Worm (Caenorhabditis elegans) whole organism, late embryonic: ENCODE data around the gene pix-1.

Experiments used
- C08G9.2 ChIP-seq: sonication (generic microtip); optimal IDR thresholded peaks from 2 replicates; lab custom pipeline; 2016; ENCODE audit warnings: mild to moderate bottlenecking, missing genetic modification characterization, moderate library complexity, missing compliant biosample characterization
- F13H6.1 ChIP-seq: sonication (generic microtip); optimal IDR thresholded peaks from 2 replicates; lab custom pipeline; 2016; ENCODE audit warnings: missing genetic modification characterization, missing compliant biosample characterization
- K09A11.1 ChIP-seq: sonication (generic microtip); optimal IDR thresholded peaks from 2 replicates; lab custom pipeline; 2017; ENCODE audit warnings: antibody characterized with exemption, mild to moderate bottlenecking, missing genetic modification characterization, missing compliant biosample characterization; ENCODE audit not compliant: insufficient read depth
- T23F11.4 ChIP-seq: fragments of 200-800 bp; sonication (Bioruptor generic); optimal IDR thresholded peaks from 2 replicates; lab custom pipeline; 2018; ENCODE audit warnings: mild to moderate bottlenecking, missing genetic modification characterization, missing compliant biosample characterization
- ceh-14 ChIP-seq: sonication (generic microtip); optimal IDR thresholded peaks from 2 replicates; lab custom pipeline; 2016; ENCODE audit warnings: missing genotype, missing genetic modification characterization, missing compliant biosample characterization
- ceh-18 ChIP-seq: sonication (generic microtip); optimal IDR thresholded peaks from 2 replicates; lab custom pipeline; 2016; ENCODE audit warnings: missing genetic modification characterization, missing compliant biosample characterization
- ceh-2 ChIP-seq: sonication (generic microtip); optimal IDR thresholded peaks from 2 replicates; lab custom pipeline; 2016; ENCODE audit warnings: missing genotype, missing genetic modification characterization, missing compliant biosample characterization
- ceh-22 ChIP-seq: sonication (generic microtip); optimal IDR thresholded peaks from 2 replicates; lab custom pipeline; 2017; ENCODE audit warnings: missing biosample characterization, missing genetic modification characterization
- ceh-24 ChIP-seq: sonication (generic microtip); optimal IDR thresholded peaks from 2 replicates; lab custom pipeline; 2016; ENCODE audit warnings: mild to moderate bottlenecking, missing genetic modification characterization, missing compliant biosample characterization
- ceh-30 ChIP-seq: fragments of 150-350 bp; optimal IDR thresholded peaks from 2 replicates; lab custom pipeline; 2014; ENCODE audit warnings: missing biosample characterization, missing genetic modification characterization
- ceh-34 ChIP-seq: sonication (generic microtip); optimal IDR thresholded peaks from 2 replicates; lab custom pipeline; 2016; ENCODE audit warnings: mild to moderate bottlenecking, missing genetic modification characterization, missing compliant biosample characterization
- ceh-45 ChIP-seq: fragments of 200-800 bp; sonication (Bioruptor generic); IDR thresholded peaks from 2 replicates; pipeline ENCODE4 v1.3.6; 2022; ENCODE audit warnings: missing genetic modification reagents, missing genetic modification characterization, missing compliant biosample characterization
- che-1 ChIP-seq: sonication (generic microtip); optimal IDR thresholded peaks from 2 replicates; lab custom pipeline; 2016; ENCODE audit warnings: mild to moderate bottlenecking, missing genetic modification characterization, missing compliant biosample characterization
- dmd-4 ChIP-seq: sonication (generic microtip); optimal IDR thresholded peaks from 2 replicates; lab custom pipeline; 2016; ENCODE audit warnings: borderline replicate concordance, missing genetic modification characterization, missing compliant biosample characterization
- elt-4 ChIP-seq: sonication (generic microtip); optimal IDR thresholded peaks from 2 replicates; lab custom pipeline; 2016; ENCODE audit warnings: missing genetic modification characterization, missing compliant biosample characterization
- ets-4 ChIP-seq: sonication (generic microtip); optimal IDR thresholded peaks from 2 replicates; lab custom pipeline; 2016; ENCODE audit warnings: missing genetic modification characterization, missing compliant biosample characterization
- fax-1 ChIP-seq: sonication (generic microtip); optimal IDR thresholded peaks from 2 replicates; lab custom pipeline; 2016; ENCODE audit warnings: missing genotype, missing genetic modification characterization, missing compliant biosample characterization
- gmeb-2 ChIP-seq: sonication (generic microtip); optimal IDR thresholded peaks from 2 replicates; lab custom pipeline; 2016; ENCODE audit warnings: missing genetic modification characterization, inconsistent platforms, missing compliant biosample characterization
- hlh-13 ChIP-seq: fragments of 200-800 bp; sonication (Bioruptor generic); optimal IDR thresholded peaks from 2 replicates; lab custom pipeline; 2018; ENCODE audit warnings: mild to moderate bottlenecking, missing genetic modification characterization, missing compliant biosample characterization
- hlh-30 ChIP-seq: sonication (generic microtip); optimal IDR thresholded peaks from 2 replicates; lab custom pipeline; 2017; ENCODE audit warnings: antibody characterized with exemption, missing genetic modification characterization, missing compliant biosample characterization; ENCODE audit not compliant: insufficient read depth
- hlh-8 ChIP-seq: sonication (generic microtip); optimal IDR thresholded peaks from 2 replicates; lab custom pipeline; 2016; ENCODE audit warnings: missing genotype, missing genetic modification characterization, missing compliant biosample characterization
- lim-6 ChIP-seq: sonication (generic microtip); optimal IDR thresholded peaks from 2 replicates; lab custom pipeline; 2016; ENCODE audit warnings: missing genetic modification characterization, missing compliant biosample characterization
- madf-2 ChIP-seq: sonication (generic microtip); optimal IDR thresholded peaks from 2 replicates; lab custom pipeline; 2017; ENCODE audit warnings: missing genetic modification characterization, missing compliant biosample characterization
- mec-3 ChIP-seq: sonication (generic microtip); optimal IDR thresholded peaks from 2 replicates; lab custom pipeline; 2016; ENCODE audit warnings: borderline replicate concordance, missing genetic modification characterization, missing compliant biosample characterization
- nfya-1 ChIP-seq: sonication (generic microtip); optimal IDR thresholded peaks from 2 replicates; lab custom pipeline; 2017; ENCODE audit warnings: missing genetic modification characterization, mild to moderate bottlenecking, missing compliant biosample characterization, antibody characterized with exemption, moderate library complexity
- pat-9 ChIP-seq: fragments of 200-800 bp; sonication (Bioruptor generic); optimal IDR thresholded peaks from 2 replicates; lab custom pipeline; 2018; ENCODE audit warnings: mild to moderate bottlenecking, missing genetic modification characterization, moderate library complexity, missing compliant biosample characterization
- pha-4 ChIP-seq: fragments of 150-350 bp; optimal IDR thresholded peaks from 2 replicates; lab custom pipeline; 2018; ENCODE audit warnings: missing biosample characterization, missing genetic modification reagents, missing genetic modification characterization
- ref-2 ChIP-seq: sonication (generic microtip); optimal IDR thresholded peaks from 2 replicates; lab custom pipeline; 2016; ENCODE audit warnings: missing genetic modification characterization, missing compliant biosample characterization
- sdc-2 ChIP-seq: sonication (generic microtip); optimal IDR thresholded peaks from 2 replicates; lab custom pipeline; 2016; ENCODE audit warnings: missing genotype, missing genetic modification characterization, missing compliant biosample characterization
- sox-2 ChIP-seq: fragments of 200-800 bp; sonication (Bioruptor generic); IDR thresholded peaks from 2 replicates; pipeline ENCODE4 v1.3.6; 2022; ENCODE audit warnings: missing genetic modification reagents, missing genetic modification characterization, missing compliant biosample characterization
- sox-4 ChIP-seq: sonication (generic microtip); optimal IDR thresholded peaks from 2 replicates; lab custom pipeline; 2017; ENCODE audit warnings: mild to moderate bottlenecking, missing genetic modification characterization, inconsistent platforms, missing compliant biosample characterization
- syd-9 ChIP-seq: sonication (generic microtip); optimal IDR thresholded peaks from 2 replicates; lab custom pipeline; 2016; ENCODE audit warnings: mild to moderate bottlenecking, missing genetic modification characterization, moderate library complexity, missing compliant biosample characterization
- tbx-7 ChIP-seq: sonication (generic microtip); optimal IDR thresholded peaks from 2 replicates; lab custom pipeline; 2016; ENCODE audit warnings: missing genotype, missing genetic modification characterization, missing compliant biosample characterization
- unc-3 ChIP-seq, 2 experiments: fragments of 200-800 bp in 1 of 2; sonication (Bioruptor generic) in 1 of 2; sonication (generic microtip) in 1 of 2; conservative IDR thresholded peaks in 1 of 2; optimal IDR thresholded peaks in 1 of 2; 2 replicates each; pipeline versions ENCODE4 v1.3.6 to Lab custom; 2016 to 2022; ENCODE audit warnings: missing compliant biosample characterization in 2 of 2, missing genetic modification characterization in 2 of 2, missing genetic modification reagents in 1 of 2
- unc-55 ChIP-seq: sonication (generic microtip); optimal IDR thresholded peaks from 2 replicates; lab custom pipeline; 2017; ENCODE audit warnings: missing biosample characterization, missing genetic modification reagents, missing genetic modification characterization
- unc-86 ChIP-seq: sonication (generic microtip); optimal IDR thresholded peaks from 2 replicates; lab custom pipeline; 2016; ENCODE audit warnings: missing genetic modification characterization, missing compliant biosample characterization
- zip-5 ChIP-seq: sonication (generic microtip); optimal IDR thresholded peaks from 2 replicates; lab custom pipeline; 2016; ENCODE audit warnings: missing genetic modification characterization, missing compliant biosample characterization

The pix-1 gene

ce11 chrX:13726285-13726684 lies 808 bp upstream of the pix-1 start:
- TF ChIP-seq fax-1 (no peak), ceh-22 (tag; lab: Kevin White, UChicago) (no peak), ets-4 (no peak), ceh-45 (no peak), dmd-4 (tag; lab: Kevin White, UChicago) (no peak), ceh-24 (tag; lab: Kevin White, UChicago) (no peak), ref-2 (tag; lab: Kevin White, UChicago) (no peak), ceh-34 (tag; lab: Kevin White, UChicago) (no peak), C08G9.2 (tag; lab: Kevin White, UChicago) (no peak), F13H6.1 (tag; lab: Kevin White, UChicago) (no peak), ceh-30 (tag; lab: Kevin White, UChicago) (no peak), pha-4 (tag; lab: Kevin White, UChicago) (no peak), unc-86 (tag; lab: Kevin White, UChicago) (no peak), pat-9 (tag; lab: Kevin White, UChicago) (no peak), K09A11.1 (no peak), nfya-1 (tag; lab: Kevin White, UChicago) (no peak), madf-2 (tag; lab: Kevin White, UChicago) (no peak), hlh-13 (no peak), sdc-2 (no peak)

ce11 chrX:13728991-13729390 lies 1.9 kb downstream of the pix-1 start:
- TF ChIP-seq T23F11.4 (GFP tag; lab: Kevin White, UChicago) (no peak), ceh-24 (tag; lab: Kevin White, UChicago) (no peak), syd-9 (tag; lab: Kevin White, UChicago) (no peak), mec-3 (tag; lab: Kevin White, UChicago) (no peak), lim-6 (tag; lab: Kevin White, UChicago) (no peak), hlh-8 (tag; lab: Kevin White, UChicago) (no peak), hlh-30 (tag; lab: Kevin White, UChicago) (no peak), K09A11.1 (no peak), ceh-30 (tag; lab: Kevin White, UChicago) (no peak), fax-1 (no peak), nfya-1 (tag; lab: Kevin White, UChicago) (no peak), ceh-2 (no peak), unc-55 (no peak), elt-4 (tag; lab: Kevin White, UChicago) (no peak), zip-5 (tag; lab: Kevin White, UChicago) (no peak), che-1 (tag; lab: Kevin White, UChicago) (no peak)

ce11 chrX:13729724-13730123 lies 2.6 kb downstream of the pix-1 start:
- no peak for TF ChIP-seq sox-2 (GFP tag; lab: Robert Waterston, UW)
- TF ChIP-seq unc-86 (tag; lab: Kevin White, UChicago) = no peak
- no peak for TF ChIP-seq nfya-1 (tag; lab: Kevin White, UChicago)
- TF ChIP-seq tbx-7 (tag; lab: Kevin White, UChicago) = no peak
- TF ChIP-seq, all 69 proteins: peak for 0

DNA sequence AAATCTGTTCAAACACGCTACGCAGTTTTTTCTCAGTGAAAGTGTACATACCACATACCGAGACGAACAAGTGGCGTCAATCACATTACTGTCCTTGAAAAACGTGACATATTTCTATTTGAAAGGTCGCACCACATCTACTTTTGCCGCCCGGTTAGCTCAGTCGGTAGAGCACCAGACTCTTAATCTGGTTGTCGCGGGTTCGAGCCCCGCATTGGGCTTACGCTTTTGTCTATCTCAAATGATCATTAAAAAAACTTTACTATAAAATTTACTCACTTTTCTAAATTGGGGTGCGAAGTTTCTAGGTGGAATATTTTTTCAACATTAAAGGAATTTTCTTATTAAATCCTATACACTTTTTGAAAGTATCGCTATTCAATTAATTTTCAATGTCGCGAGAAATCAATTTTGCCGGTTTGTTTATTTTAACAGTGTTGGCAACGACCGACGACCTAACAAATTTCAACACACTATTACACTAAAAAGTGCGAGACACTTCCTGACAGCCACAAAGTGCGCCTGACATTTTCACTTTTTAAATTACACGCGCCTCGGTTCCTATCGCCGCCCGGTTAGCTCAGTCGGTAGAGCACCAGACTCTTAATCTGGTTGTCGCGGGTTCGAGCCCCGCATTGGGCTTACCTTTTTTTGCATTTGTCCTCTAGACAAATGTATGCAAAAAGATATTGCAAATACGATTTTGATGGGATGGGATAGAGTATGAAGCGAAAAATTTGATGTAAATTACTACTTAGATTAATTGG lies 3.3 kb downstream of the pix-1 start:
- TF ChIP-seq sox-4 = peak; percentile 42
- no peak for TF ChIP-seq sdc-2
- TF ChIP-seq che-1 (tag; lab: Kevin White, UChicago) = peak; percentile 46
- no peak for TF ChIP-seq unc-3 (GFP tag; conservative IDR thresholded peaks at IDR 0.05; lab: Robert Waterston, UW)
- TF ChIP-seq unc-3 (tag; optimal IDR thresholded peaks at IDR 0.05; lab: Kevin White, UChicago) = no peak
- TF ChIP-seq ceh-14 (tag; lab: Kevin White, UChicago) = peak; percentile 22
- peak; percentile 19 for TF ChIP-seq dmd-4 (tag; lab: Kevin White, UChicago)
- TF ChIP-seq ceh-18 = peak; percentile 60
- TF ChIP-seq gmeb-2 (tag; lab: Kevin White, UChicago) = peak; percentile 17
- TF ChIP-seq ref-2 (tag; lab: Kevin White, UChicago) = peak; percentile 28
